Fruit fly (Drosophila melanogaster) whole organism, embryonic: ENCODE results near the gene Cypl.

Experiments used
- Atf-2 ChIP-seq: fragments of 200-800 bp; sonication (Bioruptor generic); optimal IDR thresholded peaks from 2 replicates; lab custom pipeline; 2016; ENCODE audit warnings: missing biosample characterization, missing genetic modification characterization
- B-H2 ChIP-seq: fragments of 200-800 bp; sonication (Bioruptor generic); optimal IDR thresholded peaks from 2 replicates; lab custom pipeline; 2018; ENCODE audit warnings: missing biosample characterization, mild to moderate bottlenecking, missing genetic modification characterization
- Bdp1 ChIP-seq: fragments of 200-800 bp; sonication (Bioruptor generic); optimal IDR thresholded peaks from 3 replicates; lab custom pipeline; 2016; ENCODE audit warnings: missing biosample characterization, missing genetic modification characterization
- Bteb2 ChIP-seq: fragments of 200-800 bp; sonication (Bioruptor generic); optimal IDR thresholded peaks from 2 replicates; lab custom pipeline; 2016; ENCODE audit warnings: missing biosample characterization, missing genetic modification characterization
- CG10366 ChIP-seq: fragments of 200-800 bp; sonication (Bioruptor generic); IDR thresholded peaks from 2 replicates; pipeline ENCODE4 v1.3.6; 2022; ENCODE audit warnings: missing biosample characterization, missing genetic modification characterization
- CG11093 ChIP-seq: fragments of 200-800 bp; sonication (Bioruptor generic); IDR thresholded peaks from 3 replicates; pipeline ENCODE4 v1.3.6; 2022; ENCODE audit warnings: missing biosample characterization, missing genetic modification characterization
- CG11456 ChIP-seq: fragments of 200-800 bp; sonication (Bioruptor generic); IDR thresholded peaks from 3 replicates; pipeline ENCODE4 v1.3.6; 2022; ENCODE audit warnings: missing biosample characterization, missing genetic modification characterization
- CG11696 ChIP-seq: fragments of 200-800 bp; sonication (Bioruptor generic); IDR thresholded peaks from 2 replicates; pipeline ENCODE4 v1.3.6; 2022; ENCODE audit warnings: missing biosample characterization, missing genetic modification characterization
- CG12155 ChIP-seq: fragments of 200-800 bp; sonication (Bioruptor generic); optimal IDR thresholded peaks from 3 replicates; lab custom pipeline; 2016; ENCODE audit warnings: missing biosample characterization, missing genetic modification characterization
- CG12769 ChIP-seq: fragments of 200-800 bp; sonication (Bioruptor generic); optimal IDR thresholded peaks from 2 replicates; lab custom pipeline; 2019; ENCODE audit warnings: missing biosample characterization, mild to moderate bottlenecking, missing genetic modification characterization, moderate library complexity
- CG14667 ChIP-seq: fragments of 200-800 bp; sonication (Bioruptor generic); IDR thresholded peaks from 2 replicates; pipeline ENCODE4 v1.3.6; 2022; ENCODE audit warnings: missing biosample characterization, missing genetic modification characterization
- CG15601 ChIP-seq: fragments of 200-800 bp; sonication (Bioruptor generic); optimal IDR thresholded peaks from 3 replicates; lab custom pipeline; 2019; ENCODE audit warnings: missing biosample characterization, mild to moderate bottlenecking, missing genetic modification characterization, moderate library complexity
- CG16813 ChIP-seq: fragments of 200-800 bp; sonication (Bioruptor generic); IDR thresholded peaks from 3 replicates; pipeline ENCODE4 v1.3.6; 2022; ENCODE audit warnings: missing biosample characterization, missing genetic modification characterization; ENCODE audit not compliant: partially characterized antibody
- CG17568 ChIP-seq: fragments of 200-800 bp; sonication (Bioruptor generic); optimal IDR thresholded peaks from 2 replicates; lab custom pipeline; 2018; ENCODE audit warnings: missing biosample characterization, mild to moderate bottlenecking, missing genetic modification characterization, moderate library complexity
- CG18599 ChIP-seq: fragments of 200-800 bp; sonication (Bioruptor generic); optimal IDR thresholded peaks from 3 replicates; lab custom pipeline; 2017; ENCODE audit warnings: missing biosample characterization, missing genetic modification characterization, mild to moderate bottlenecking, moderate library complexity, missing genetic modification reagents
- CG2712 ChIP-seq: fragments of 200-800 bp; optimal IDR thresholded peaks from 3 replicates; lab custom pipeline; 2019; ENCODE audit warnings: missing biosample characterization, mild to moderate bottlenecking, missing genetic modification characterization, moderate library complexity
- CG31441 ChIP-seq: fragments of 200-800 bp; sonication (Bioruptor generic); IDR thresholded peaks from 2 replicates; pipeline ENCODE4 v1.3.6; 2022; ENCODE audit warnings: missing biosample characterization, missing genetic modification characterization
- CG4854 ChIP-seq: fragments of 200-800 bp; sonication (Bioruptor generic); optimal IDR thresholded peaks from 2 replicates; lab custom pipeline; 2016; ENCODE audit warnings: missing biosample characterization, missing genetic modification characterization, inconsistent platforms
- CG7556 ChIP-seq: fragments of 200-800 bp; sonication (Bioruptor generic); optimal IDR thresholded peaks from 2 replicates; lab custom pipeline; 2017; ENCODE audit warnings: missing biosample characterization, mild to moderate bottlenecking, missing genetic modification characterization
- CG9797 ChIP-seq: fragments of 200-800 bp; sonication (Bioruptor generic); optimal IDR thresholded peaks from 3 replicates; lab custom pipeline; 2018; ENCODE audit warnings: missing biosample characterization, mild to moderate bottlenecking, missing genetic modification characterization
- D ChIP-seq, 2 experiments: fragments of 200-800 bp in 1 of 2; fragments of >200 bp in 1 of 2; sonication (Bioruptor generic) in 1 of 2; optimal IDR thresholded peaks; 2 replicates in 1 of 2; 3 replicates in 1 of 2; lab custom pipeline; 2017; ENCODE audit warnings: mild to moderate bottlenecking in 1 of 2, missing biosample characterization in 1 of 2, missing genetic modification characterization in 1 of 2, missing genetic modification reagents in 1 of 2
- Dek ChIP-seq: fragments of 200-800 bp; sonication (Bioruptor generic); optimal IDR thresholded peaks from 3 replicates; lab custom pipeline; 2019; ENCODE audit warnings: missing biosample characterization, mild to moderate bottlenecking, missing genetic modification characterization, moderate library complexity
- Fer1 ChIP-seq: fragments of 200-800 bp; sonication (Bioruptor generic); optimal IDR thresholded peaks from 2 replicates; lab custom pipeline; 2017; ENCODE audit warnings: missing biosample characterization, mild to moderate bottlenecking, missing genetic modification characterization
- HLH4C ChIP-seq: fragments of 200-800 bp; sonication (Bioruptor generic); IDR thresholded peaks from 3 replicates; pipeline ENCODE4 v1.3.6; 2022; ENCODE audit warnings: missing biosample characterization, missing genetic modification characterization; ENCODE audit not compliant: partially characterized antibody
- HLHmδ ChIP-seq: fragments of 200-800 bp; sonication (Bioruptor generic); optimal IDR thresholded peaks from 2 replicates; lab custom pipeline; 2018; ENCODE audit warnings: missing biosample characterization, mild to moderate bottlenecking, missing genetic modification characterization, moderate library complexity
- Hr39 ChIP-seq: fragments of >200 bp; optimal IDR thresholded peaks from 2 replicates; lab custom pipeline; 2017
- Hr78 ChIP-seq, 2 experiments: fragments of 200-800 bp in 1 of 2; fragments of >200 bp in 1 of 2; sonication (Bioruptor generic) in 1 of 2; optimal IDR thresholded peaks; 2 replicates each; lab custom pipeline; 2017 to 2019; ENCODE audit warnings: missing biosample characterization in 2 of 2, missing genetic modification characterization in 2 of 2, mild to moderate bottlenecking in 1 of 2, moderate library complexity in 1 of 2
- Lpt ChIP-seq: fragments of >200 bp; optimal IDR thresholded peaks from 2 replicates; lab custom pipeline; 2018; ENCODE audit warnings: missing biosample characterization, missing genetic modification characterization
- Opbp ChIP-seq: fragments of 200-800 bp; sonication (Bioruptor generic); IDR thresholded peaks from 3 replicates; pipeline ENCODE4 v1.3.6; 2022; ENCODE audit warnings: missing biosample characterization, missing genetic modification characterization; ENCODE audit not compliant: partially characterized antibody
- Tbp ChIP-seq: fragments of >200 bp; optimal IDR thresholded peaks from 2 replicates; lab custom pipeline; 2018; ENCODE audit warnings: missing biosample characterization, missing genetic modification characterization
- Usf ChIP-seq: fragments of 200-800 bp; sonication (Bioruptor generic); optimal IDR thresholded peaks from 2 replicates; lab custom pipeline; 2017; ENCODE audit warnings: missing genotype, missing biosample characterization, missing genetic modification characterization
- btn ChIP-seq: fragments of 200-800 bp; sonication (Bioruptor generic); optimal IDR thresholded peaks from 2 replicates; lab custom pipeline; 2016; ENCODE audit warnings: missing biosample characterization, missing genetic modification characterization
- cg ChIP-seq: fragments of 200-800 bp; sonication (Bioruptor generic); optimal IDR thresholded peaks from 3 replicates; lab custom pipeline; 2019; ENCODE audit warnings: missing biosample characterization, mild to moderate bottlenecking, missing genetic modification characterization, moderate library complexity
- chn ChIP-seq: fragments of 200-800 bp; sonication (Bioruptor generic); optimal IDR thresholded peaks from 2 replicates; lab custom pipeline; 2016; ENCODE audit warnings: missing biosample characterization, missing genetic modification characterization
- danr ChIP-seq: fragments of 200-800 bp; sonication (Bioruptor generic); IDR thresholded peaks from 2 replicates; pipeline ENCODE4 v1.3.6; 2022; ENCODE audit warnings: missing biosample characterization, missing genetic modification characterization
- emc ChIP-seq: fragments of 200-800 bp; sonication (Bioruptor generic); optimal IDR thresholded peaks from 2 replicates; lab custom pipeline; 2016; ENCODE audit warnings: missing biosample characterization, missing genetic modification characterization
- eve ChIP-seq, 2 experiments: fragments of >200 bp; optimal IDR thresholded peaks; 2 replicates each; lab custom pipeline; 2017; ENCODE audit warnings: missing biosample characterization in 2 of 2, missing genetic modification characterization in 2 of 2
- gcm2 ChIP-seq: fragments of 200-800 bp; sonication (Bioruptor generic); optimal IDR thresholded peaks from 2 replicates; lab custom pipeline; 2016; ENCODE audit warnings: missing biosample characterization, missing genetic modification characterization
- grau ChIP-seq: fragments of 200-800 bp; optimal IDR thresholded peaks from 3 replicates; lab custom pipeline; 2019; ENCODE audit warnings: missing biosample characterization, mild to moderate bottlenecking, missing genetic modification characterization, moderate library complexity
- gsb-n ChIP-seq: fragments of 200-800 bp; sonication (Bioruptor generic); optimal IDR thresholded peaks from 3 replicates; lab custom pipeline; 2018; ENCODE audit warnings: missing biosample characterization, mild to moderate bottlenecking, missing genetic modification characterization
- h ChIP-seq: fragments of >200 bp; optimal IDR thresholded peaks from 2 replicates; lab custom pipeline; 2017
- ind ChIP-seq: fragments of 200-800 bp; sonication (Bioruptor generic); optimal IDR thresholded peaks from 3 replicates; lab custom pipeline; 2016; ENCODE audit warnings: missing biosample characterization, missing genetic modification characterization
- kay ChIP-seq: fragments of 200-800 bp; sonication (Bioruptor generic); optimal IDR thresholded peaks from 2 replicates; lab custom pipeline; 2016; ENCODE audit warnings: missing biosample characterization, missing genetic modification characterization
- lmd ChIP-seq: fragments of 200-800 bp; sonication (Bioruptor generic); IDR thresholded peaks from 2 replicates; pipeline ENCODE4 v1.3.6; 2022; ENCODE audit warnings: missing biosample characterization, missing genetic modification characterization
- odd ChIP-seq: fragments of 200-800 bp; sonication (Bioruptor generic); optimal IDR thresholded peaks from 2 replicates; lab custom pipeline; 2017; ENCODE audit warnings: missing biosample characterization, mild to moderate bottlenecking, missing genetic modification characterization
- repo ChIP-seq: fragments of 200-800 bp; sonication (Bioruptor generic); optimal IDR thresholded peaks from 2 replicates; lab custom pipeline; 2016; ENCODE audit warnings: missing biosample characterization, missing genetic modification characterization
- stwl ChIP-seq: fragments of 200-800 bp; sonication (Bioruptor generic); optimal IDR thresholded peaks from 3 replicates; lab custom pipeline; 2018; ENCODE audit warnings: missing biosample characterization, mild to moderate bottlenecking, missing genetic modification characterization, moderate library complexity
- tgo ChIP-seq: fragments of 200-800 bp; sonication (Bioruptor generic); IDR thresholded peaks from 3 replicates; pipeline ENCODE4 v1.3.6; 2022; ENCODE audit warnings: missing biosample characterization, missing genetic modification characterization
- tin ChIP-seq: fragments of 200-800 bp; sonication (Bioruptor generic); optimal IDR thresholded peaks from 3 replicates; lab custom pipeline; 2016; ENCODE audit warnings: missing biosample characterization, missing genetic modification characterization
- vnd ChIP-seq: fragments of 200-800 bp; sonication (Bioruptor generic); IDR thresholded peaks from 3 replicates; pipeline ENCODE4 v1.3.6; 2022; ENCODE audit warnings: missing biosample characterization, missing genetic modification characterization; ENCODE audit not compliant: partially characterized antibody
- wor ChIP-seq: fragments of 200-800 bp; sonication (Bioruptor generic); IDR thresholded peaks from 2 replicates; pipeline ENCODE4 v1.3.6; 2022; ENCODE audit warnings: missing biosample characterization, missing genetic modification characterization
- z ChIP-seq: fragments of 200-800 bp; sonication (Bioruptor generic); IDR thresholded peaks from 3 replicates; pipeline ENCODE4 v1.3.6; 2022; ENCODE audit warnings: missing biosample characterization, missing genetic modification characterization
- zfh2 ChIP-seq: fragments of 200-800 bp; sonication (Bioruptor generic); optimal IDR thresholded peaks from 2 replicates; lab custom pipeline; 2016; ENCODE audit warnings: missing biosample characterization, missing genetic modification characterization

Cypl gene

DNA sequence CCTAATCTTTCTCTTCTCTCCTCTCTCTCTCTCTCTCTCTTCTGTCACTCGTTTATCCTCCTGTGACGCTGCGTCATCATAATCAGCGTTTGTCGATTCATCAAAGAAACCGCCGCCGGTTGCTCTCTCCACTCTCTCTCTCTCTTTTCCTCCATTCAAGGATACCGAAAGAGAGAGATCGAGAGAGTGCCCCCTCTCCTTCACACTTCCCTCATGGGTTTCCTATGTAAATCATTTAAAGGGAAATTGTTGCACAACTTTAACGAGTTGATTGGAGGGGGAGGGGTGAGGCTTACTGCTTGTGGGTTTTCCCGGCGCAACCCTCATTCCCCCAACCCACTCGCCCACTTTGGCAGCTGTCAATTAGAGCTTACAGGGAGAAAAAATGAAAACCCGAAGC is 1.5 kb upstream of the Cypl start (continued):
- TF ChIP-seq CG31441 (no peak), HLH4C (GFP tag; lab: Robert Waterston, UW) (no peak), Lpt (no peak), h (lab: Kevin White, UChicago) (no peak), CG14667 (GFP tag; lab: Robert Waterston, UW) (no peak), gsb-n (tag; lab: Kevin White, UChicago) (no peak), CG12769 (tag; lab: Kevin White, UChicago) (no peak), CG16813 (GFP tag; lab: Robert Waterston, UW) (no peak), zfh2 (GFP tag; lab: Kevin White, UChicago) (no peak), CG11093 (no peak), Bteb2 (no peak), emc (GFP tag; lab: Kevin White, UChicago) (no peak), wor (no peak), CG7556 (no peak), repo (GFP tag; lab: Kevin White, UChicago) (no peak), CG11696 (GFP tag; lab: Robert Waterston, UW) (no peak), D (optimal IDR thresholded peaks at IDR 0.05; lab: Kevin White, UChicago) (peak; percentile 9), D (GFP tag; optimal IDR thresholded peaks at IDR 0.05; lab: Kevin White, UChicago) (no peak), CG17568 (GFP tag; lab: Kevin White, UChicago) (no peak), danr (GFP tag; lab: Robert Waterston, UW) (no peak), CG9797 (GFP tag; lab: Kevin White, UChicago) (no peak), B-H2 (no peak), z (peak; percentile 50; the same call in 1 of the 3 replicates), lmd (GFP tag; lab: Robert Waterston, UW) (no peak), btn (GFP tag; lab: Kevin White, UChicago) (no peak), eve (GFP tag; optimal IDR thresholded peaks at IDR 0.05; lab: Kevin White, UChicago) (no peak), CG10366 (GFP tag; lab: Robert Waterston, UW) (no peak), stwl (tag; lab: Kevin White, UChicago) (no peak), HLHmδ (no peak), kay (GFP tag; lab: Kevin White, UChicago) (no peak), Tbp (no peak), CG12155 (peak; percentile 18), Atf-2 (GFP tag; lab: Kevin White, UChicago) (no peak), CG4854 (no peak), CG11456 (GFP tag; lab: Robert Waterston, UW) (no peak), Usf (GFP tag; lab: Kevin White, UChicago) (no peak), grau (tag; lab: Kevin White, UChicago) (no peak), cg (GFP tag; lab: Kevin White, UChicago) (no peak), odd (GFP tag; lab: Kevin White, UChicago) (no peak), Opbp (GFP tag; lab: Robert Waterston, UW) (no peak), Hr39 (lab: Kevin White, UChicago) (no peak), Hr78 (GFP tag; optimal IDR thresholded peaks at IDR 0.05; lab: Kevin White, UChicago) (no peak), Dek (tag; lab: Kevin White, UChicago) (no peak), chn (GFP tag; lab: Kevin White, UChicago) (no peak), Bdp1 (GFP tag; lab: Kevin White, UChicago) (no peak), tgo (GFP tag; lab: Robert Waterston, UW) (no peak), Fer1 (GFP tag; lab: Kevin White, UChicago) (no peak), CG2712 (tag; lab: Kevin White, UChicago) (no peak), CG18599 (peak; percentile 21), gcm2 (GFP tag; lab: Kevin White, UChicago) (no peak), ind (GFP tag; lab: Kevin White, UChicago) (no peak), vnd (GFP tag; lab: Robert Waterston, UW) (no peak), CG15601 (tag; lab: Kevin White, UChicago) (no peak), tin (no peak)
